Worm (Caenorhabditis elegans) whole organism, midembryonic: ENCODE data around the gene C17H11.1.

ENCODE experiments used
- T22C8.4 ChIP-seq: fragments of 200-800 bp; sonication (Bioruptor generic); IDR thresholded peaks from 2 replicates; pipeline ENCODE4 v1.3.6; 2022; ENCODE audit warnings: missing genetic modification characterization, missing compliant biosample characterization
- cog-1 ChIP-seq: sonication (generic microtip); optimal IDR thresholded peaks from 2 replicates; lab custom pipeline; 2016; ENCODE audit warnings: missing genetic modification characterization, missing compliant biosample characterization
- flt-1 ChIP-seq: fragments of 200-800 bp; sonication (Bioruptor generic); IDR thresholded peaks from 2 replicates; pipeline ENCODE4 v1.3.6; 2022; ENCODE audit warnings: missing genetic modification characterization, missing compliant biosample characterization
- klf-2 ChIP-seq: fragments of 200-800 bp; sonication (Bioruptor generic); conservative IDR thresholded peaks from 2 replicates; pipeline ENCODE4 v1.3.6; 2022; ENCODE audit warnings: missing genetic modification reagents, missing genetic modification characterization, missing compliant biosample characterization
- med-1 ChIP-seq: sonication (generic microtip); optimal IDR thresholded peaks from 2 replicates; lab custom pipeline; 2017; ENCODE audit warnings: missing genetic modification characterization, mild to moderate bottlenecking, missing compliant biosample characterization, antibody characterized with exemption, missing genetic modification reagents; ENCODE audit not compliant: insufficient read depth
- ref-1 ChIP-seq: fragments of 200-800 bp; sonication (Bioruptor generic); conservative IDR thresholded peaks from 2 replicates; pipeline ENCODE4 v1.3.6; 2022; ENCODE audit warnings: missing genetic modification reagents, missing genetic modification characterization, missing compliant biosample characterization
- tab-1 ChIP-seq: fragments of 200-800 bp; sonication (Bioruptor generic); IDR thresholded peaks from 2 replicates; pipeline ENCODE4 v1.3.6; 2022; ENCODE audit warnings: missing genetic modification characterization, missing compliant biosample characterization
- ztf-23 ChIP-seq: fragments of 200-800 bp; sonication (Bioruptor generic); IDR thresholded peaks from 2 replicates; pipeline ENCODE4 v1.3.6; 2022; ENCODE audit warnings: missing genetic modification reagents, missing genetic modification characterization, missing compliant biosample characterization
- ztf-29 ChIP-seq: fragments of 200-800 bp; sonication (Bioruptor generic); IDR thresholded peaks from 2 replicates; pipeline ENCODE4 v1.3.6; 2022; ENCODE audit warnings: missing genetic modification reagents, missing genetic modification characterization, missing compliant biosample characterization

C17H11.1 gene

ce11 chrX:8185037-8185436, 11.3 kb downstream of the C17H11.1 start, which contains the start of gene C17H11.5:
TSS of gene C17H11.5 (minus strand) at chrX:8185137.
- TF ChIP-seq ref-1 (GFP tag; lab: Robert Waterston, UW) (no peak), cog-1 (tag; lab: Kevin White, UChicago) (no peak), flt-1 (no peak)

ce11 chrX:8193213-8193612, 19.5 kb downstream of the C17H11.1 start:
- no peak for TF ChIP-seq tab-1 (GFP tag; lab: Robert Waterston, UW)
- no peak for TF ChIP-seq flt-1
- TF ChIP-seq T22C8.4 (GFP tag; lab: Robert Waterston, UW): no peak
- TF ChIP-seq cog-1 (tag; lab: Kevin White, UChicago): no peak
- no peak for TF ChIP-seq ztf-23 (GFP tag; lab: Robert Waterston, UW)
- no peak for TF ChIP-seq ref-1 (GFP tag; lab: Robert Waterston, UW)
- no peak for TF ChIP-seq klf-2
- no peak for TF ChIP-seq med-1 (GFP tag; lab: Kevin White, UChicago)
- TF ChIP-seq ztf-29 (GFP tag; lab: Robert Waterston, UW): no peak

DNA sequence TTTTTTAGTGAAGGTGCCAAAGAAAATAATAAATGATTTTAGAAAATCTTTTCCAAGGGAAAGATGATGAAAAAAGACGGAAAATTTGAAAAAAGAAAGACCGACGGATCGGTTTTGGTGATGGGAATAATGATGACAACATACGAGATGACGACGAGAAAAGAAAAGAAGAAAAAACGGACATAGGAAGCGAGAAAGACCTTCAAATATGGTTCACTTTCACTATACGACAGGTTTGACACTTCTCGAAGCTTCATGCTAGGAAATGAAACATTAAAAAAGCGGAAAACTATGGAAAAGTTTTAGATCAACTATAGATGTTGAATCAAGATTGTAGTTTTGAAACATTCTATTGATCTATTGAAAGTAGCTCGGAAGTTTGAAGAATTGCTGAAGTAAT, 26.5 kb downstream of the C17H11.1 start:
- TF ChIP-seq tab-1 (GFP tag; lab: Robert Waterston, UW): no peak
- no peak for TF ChIP-seq ref-1 (GFP tag; lab: Robert Waterston, UW)
- TF ChIP-seq ztf-29 (GFP tag; lab: Robert Waterston, UW): no peak
- no peak for TF ChIP-seq cog-1 (tag; lab: Kevin White, UChicago)
- no peak for TF ChIP-seq flt-1
- TF ChIP-seq ztf-23 (GFP tag; lab: Robert Waterston, UW): no peak
- TF ChIP-seq klf-2: no peak
- TF ChIP-seq T22C8.4 (GFP tag; lab: Robert Waterston, UW): no peak
- no peak for TF ChIP-seq med-1 (GFP tag; lab: Kevin White, UChicago)

DNA sequence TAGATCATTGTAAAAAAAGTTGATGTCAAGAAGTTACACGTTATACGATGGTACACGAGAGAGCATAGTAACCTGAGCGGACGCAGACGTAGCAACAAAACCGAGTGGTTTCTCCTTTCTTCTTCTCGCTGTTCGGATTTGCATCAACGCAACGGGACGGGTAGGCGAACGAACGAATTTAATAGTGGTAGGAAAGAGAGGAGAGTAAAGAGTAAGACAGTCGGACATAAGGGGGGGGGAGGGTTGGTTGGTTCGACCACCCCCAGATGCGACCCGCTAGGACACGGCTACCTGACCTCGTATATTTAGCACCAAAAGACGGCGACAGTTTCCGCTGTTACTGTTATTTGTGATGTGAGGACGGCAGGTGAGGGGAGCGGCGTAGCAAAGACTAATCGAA, 27.5 kb downstream of the C17H11.1 start:
- TF ChIP-seq flt-1 (0 out of 2 replicates have a peak, but pooled peaks have one; percentile 57), ref-1 (GFP tag; lab: Robert Waterston, UW) (no peak)

- TF ChIP-seq med-1 (GFP tag; lab: Kevin White, UChicago) (no peak), ref-1 (GFP tag; lab: Robert Waterston, UW) (no peak), ztf-23 (GFP tag; lab: Robert Waterston, UW) (no peak), cog-1 (tag; lab: Kevin White, UChicago) (no peak), ztf-29 (GFP tag; lab: Robert Waterston, UW) (no peak), flt-1 (no peak), klf-2 (no peak)
Measured at ce11 chrX:8203684-8204083, 30.0 kb downstream of the C17H11.1 start, which contains the start of gene C17H11.6. TSS of gene C17H11.6 (minus strand) at chrX:8203784.

DNA sequence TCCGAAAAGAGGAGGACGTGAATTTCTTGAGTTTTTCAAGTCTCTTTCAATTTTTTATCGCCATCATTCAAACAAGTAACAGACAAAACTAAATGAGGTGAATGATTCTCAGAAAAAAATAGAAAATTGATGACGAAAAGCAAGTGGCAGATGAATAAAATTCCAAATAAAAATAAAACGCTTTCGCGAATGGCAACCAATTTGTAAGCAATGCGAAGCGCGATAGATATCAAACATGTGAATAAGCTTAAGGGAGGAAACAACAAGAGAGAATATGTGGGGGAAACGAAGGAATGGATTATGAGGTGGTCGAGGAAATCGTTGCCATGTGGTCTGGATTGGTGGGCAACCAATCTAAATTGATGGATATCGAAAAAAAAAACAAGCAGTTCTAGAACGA, 30.8 kb downstream of the C17H11.1 start:
- TF ChIP-seq med-1 (GFP tag; lab: Kevin White, UChicago): no peak
- TF ChIP-seq klf-2: no peak
- TF ChIP-seq tab-1 (GFP tag; lab: Robert Waterston, UW): no peak
- TF ChIP-seq flt-1: no peak
- TF ChIP-seq cog-1 (tag; lab: Kevin White, UChicago): no peak
- no peak for TF ChIP-seq ztf-23 (GFP tag; lab: Robert Waterston, UW)
- TF ChIP-seq ref-1 (GFP tag; lab: Robert Waterston, UW): no peak
- no peak for TF ChIP-seq ztf-29 (GFP tag; lab: Robert Waterston, UW)
- TF ChIP-seq T22C8.4 (GFP tag; lab: Robert Waterston, UW): no peak

- TF ChIP-seq ref-1 (GFP tag; lab: Robert Waterston, UW) (no peak), tab-1 (GFP tag; lab: Robert Waterston, UW) (no peak), klf-2 (no peak), T22C8.4 (GFP tag; lab: Robert Waterston, UW) (no peak), flt-1 (no peak), cog-1 (tag; lab: Kevin White, UChicago) (no peak), ztf-29 (GFP tag; lab: Robert Waterston, UW) (no peak)
Measured at ce11 chrX:8205919-8206318, 32.2 kb downstream of the C17H11.1 start.

- TF ChIP-seq med-1 (GFP tag; lab: Kevin White, UChicago): no peak
- TF ChIP-seq ztf-29 (GFP tag; lab: Robert Waterston, UW): no peak
- TF ChIP-seq tab-1 (GFP tag; lab: Robert Waterston, UW): no peak
- TF ChIP-seq ztf-23 (GFP tag; lab: Robert Waterston, UW): no peak
- no peak for TF ChIP-seq T22C8.4 (GFP tag; lab: Robert Waterston, UW)
- no peak for TF ChIP-seq flt-1
- no peak for TF ChIP-seq cog-1 (tag; lab: Kevin White, UChicago)
- no peak for TF ChIP-seq ref-1 (GFP tag; lab: Robert Waterston, UW)
- TF ChIP-seq klf-2: no peak
Measured at ce11 chrX:8210999-8211398, 37.3 kb downstream of the C17H11.1 start, which contains the start of gene cdd-1. TSS of gene cdd-1 (minus strand) at chrX:8211149.

DNA sequence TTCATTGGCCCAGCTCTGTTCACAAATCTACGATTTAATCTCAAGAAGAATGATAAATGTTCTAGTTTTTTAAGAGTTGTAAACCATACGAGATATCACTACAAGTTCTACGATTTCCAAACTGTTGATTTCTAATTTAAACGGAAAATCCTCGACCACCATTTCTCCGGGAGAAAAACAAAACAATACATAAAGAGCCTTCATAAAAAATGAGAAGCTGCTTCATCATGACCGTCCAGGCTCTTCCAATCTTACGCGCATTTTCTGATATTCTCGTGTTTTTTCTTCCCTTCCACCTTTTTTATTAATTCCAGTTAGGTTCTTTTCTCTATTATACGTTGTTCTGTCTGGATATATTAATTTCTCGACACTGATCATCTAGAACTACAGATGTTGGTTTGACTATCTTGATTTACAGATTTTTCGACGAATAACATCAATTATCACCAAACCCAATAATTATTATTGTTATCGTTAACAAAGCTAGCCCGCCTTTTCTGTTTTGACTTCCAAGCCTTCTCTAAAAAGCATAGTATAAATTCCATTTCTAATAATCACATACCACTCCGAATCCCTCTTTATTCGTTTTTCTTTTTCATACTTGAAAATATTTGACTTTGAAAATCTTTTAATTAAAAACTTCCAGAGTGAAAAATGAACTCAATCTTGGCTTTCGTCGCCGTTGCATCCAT, 40.9 kb downstream of the C17H11.1 start, which contains the start of gene C47D2.1:
TSS of gene C47D2.1 (plus strand) at position 642 of the 692 bp plus-strand sequence.
- TF ChIP-seq tab-1 (GFP tag; lab: Robert Waterston, UW): no peak
- no peak for TF ChIP-seq ztf-23 (GFP tag; lab: Robert Waterston, UW)
- TF ChIP-seq T22C8.4 (GFP tag; lab: Robert Waterston, UW): no peak

DNA sequence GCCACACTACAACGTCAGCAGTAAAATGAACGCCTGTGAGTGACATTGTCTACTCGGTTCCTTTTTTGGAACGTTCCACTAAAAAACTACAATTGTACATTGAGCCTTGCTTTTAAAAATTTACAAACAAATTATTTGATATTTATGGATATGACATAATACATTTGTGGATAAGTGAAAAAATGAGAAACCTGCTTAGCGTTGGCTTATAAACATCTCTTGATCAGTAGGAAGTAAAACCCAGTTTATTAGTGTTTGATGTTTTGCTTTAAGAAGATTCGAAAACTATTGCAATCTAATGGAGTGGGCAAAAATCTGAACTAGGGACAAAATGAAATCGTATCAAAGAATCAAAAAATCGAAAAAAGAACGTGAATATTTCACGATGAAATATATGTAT, 43.2 kb downstream of the C17H11.1 start:
- no peak for TF ChIP-seq med-1 (GFP tag; lab: Kevin White, UChicago)
- no peak for TF ChIP-seq cog-1 (tag; lab: Kevin White, UChicago)
- no peak for TF ChIP-seq T22C8.4 (GFP tag; lab: Robert Waterston, UW)
- no peak for TF ChIP-seq tab-1 (GFP tag; lab: Robert Waterston, UW)
- TF ChIP-seq ref-1 (GFP tag; lab: Robert Waterston, UW): no peak
- no peak for TF ChIP-seq flt-1
- TF ChIP-seq ztf-23 (GFP tag; lab: Robert Waterston, UW): no peak
- no peak for TF ChIP-seq klf-2
- no peak for TF ChIP-seq ztf-29 (GFP tag; lab: Robert Waterston, UW)
